Worm (Caenorhabditis elegans): ENCODE data around the gene let-70.
A peak's percentile ranks its signal among the peaks of the same experiment; 100 is the strongest.

DNA sequence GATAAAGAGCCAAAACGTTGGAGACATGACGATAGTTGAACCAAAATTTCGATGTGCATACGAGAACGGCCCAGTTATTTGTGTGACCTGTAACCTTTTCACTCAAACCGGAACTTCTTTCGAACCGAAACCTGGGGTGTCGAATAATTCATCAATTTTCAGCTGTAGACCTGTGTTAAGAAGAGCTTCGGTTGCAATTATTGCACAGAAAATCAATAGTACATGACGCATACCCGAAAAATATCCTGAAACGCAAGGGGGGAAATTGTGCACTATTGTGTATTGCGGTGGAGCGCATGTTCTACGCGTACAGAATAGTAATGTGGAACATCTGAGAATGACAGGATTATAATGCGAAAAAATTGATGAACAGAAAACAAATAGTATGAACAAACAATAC, 27.7 kb upstream of the let-70 start, which contains the start of gene pigk-1:
- TF ChIP-seq nhr-28 (tag; optimal IDR thresholded peaks at IDR 0.05), result no peak
- no peak for TF ChIP-seq nhr-76 (tag; optimal IDR thresholded peaks at IDR 0.05)
- TF ChIP-seq cey-2 (tag; optimal IDR thresholded peaks at IDR 0.05; ENCODE audit: borderline replicate concordance, insufficient read depth), result no peak
- peak; percentile 54; the same call in 1 of the 2 replicates for TF ChIP-seq pha-4 (GFP tag; IDR thresholded peaks at IDR 0.05)
- no peak for TF ChIP-seq pha-4 (tag; optimal IDR thresholded peaks at IDR 0.05)
- no peak for TF ChIP-seq egl-27 (tag; optimal IDR thresholded peaks at IDR 0.05)
- TF ChIP-seq ama-1 (optimal IDR thresholded peaks at IDR 0.05), result peak; percentile 65

All from whole organism, L4 larva.